Worm (Caenorhabditis elegans) whole organism, early embryonic: ENCODE measurements around the gene ocr-2.

Experiments used
- F13C5.2 ChIP-seq: sonication (generic microtip); optimal IDR thresholded peaks from 2 replicates; lab custom pipeline; 2017; ENCODE audit warnings: mild to moderate bottlenecking, missing genetic modification characterization, inconsistent platforms, missing compliant biosample characterization
- aly-1 ChIP-seq: sonication (generic microtip); optimal IDR thresholded peaks from 2 replicates; lab custom pipeline; 2016; ENCODE audit warnings: missing genetic modification characterization, missing compliant biosample characterization
- ama-1 ChIP-seq: fragments of 150-350 bp; optimal IDR thresholded peaks from 2 replicates; lab custom pipeline; 2014
- ceh-36 ChIP-seq: sonication (generic microtip); optimal IDR thresholded peaks from 2 replicates; lab custom pipeline; 2016; ENCODE audit warnings: missing genetic modification characterization, inconsistent platforms, missing compliant biosample characterization
- ets-7 ChIP-seq: sonication (generic microtip); optimal IDR thresholded peaks from 2 replicates; lab custom pipeline; 2016; ENCODE audit warnings: missing genotype, missing genetic modification characterization, missing compliant biosample characterization
- flt-1 ChIP-seq: fragments of 200-800 bp; sonication (Bioruptor generic); IDR thresholded peaks from 2 replicates; pipeline ENCODE4 v1.3.6; 2022; ENCODE audit warnings: missing genetic modification characterization, missing compliant biosample characterization
- hmg-4 ChIP-seq: fragments of 200-800 bp; sonication (Bioruptor generic); optimal IDR thresholded peaks from 2 replicates; lab custom pipeline; 2018; ENCODE audit warnings: mild to moderate bottlenecking, missing genetic modification characterization, missing compliant biosample characterization
- hnd-1 ChIP-seq: sonication (generic microtip); optimal IDR thresholded peaks from 2 replicates; lab custom pipeline; 2016; ENCODE audit warnings: missing genetic modification characterization, missing compliant biosample characterization
- pes-1 ChIP-seq: fragments of 200-800 bp; sonication (Bioruptor generic); IDR thresholded peaks from 2 replicates; pipeline ENCODE4 v1.3.6; 2022; ENCODE audit warnings: missing genetic modification reagents, missing genetic modification characterization, missing compliant biosample characterization
- scrt-1 ChIP-seq: fragments of 200-800 bp; sonication (Bioruptor generic); IDR thresholded peaks from 2 replicates; pipeline ENCODE4 v1.3.6; 2022; ENCODE audit warnings: missing genetic modification characterization, missing compliant biosample characterization
- sea-1 ChIP-seq: fragments of 200-800 bp; sonication (Bioruptor generic); conservative IDR thresholded peaks from 2 replicates; pipeline ENCODE4 v1.3.6; 2022; ENCODE audit warnings: missing genetic modification characterization, missing compliant biosample characterization
- tbx-11 ChIP-seq: fragments of 200-800 bp; sonication (Bioruptor generic); IDR thresholded peaks from 2 replicates; pipeline ENCODE4 v1.3.6; 2022; ENCODE audit warnings: missing genetic modification characterization, missing compliant biosample characterization
- tbx-37 ChIP-seq: fragments of 200-800 bp; sonication (Bioruptor generic); conservative IDR thresholded peaks from 2 replicates; pipeline ENCODE4 v1.3.6; 2022; ENCODE audit warnings: missing genetic modification reagents, missing genetic modification characterization, missing compliant biosample characterization
- tra-4 ChIP-seq: sonication (generic microtip); optimal IDR thresholded peaks from 2 replicates; lab custom pipeline; 2017; ENCODE audit warnings: missing genetic modification characterization, missing compliant biosample characterization

- no peak for TF ChIP-seq pes-1
- no peak for TF ChIP-seq tbx-37 (GFP tag; lab: Robert Waterston, UW)
- no peak for TF ChIP-seq hmg-4 (GFP tag; lab: Kevin White, UChicago)
- no peak for TF ChIP-seq aly-1
- TF ChIP-seq tbx-11: no peak
- no peak for TF ChIP-seq flt-1 (GFP tag; lab: Robert Waterston, UW)
- TF ChIP-seq scrt-1 (GFP tag; lab: Robert Waterston, UW): no peak
- no peak for TF ChIP-seq ama-1 (lab: Kevin White, UChicago)
- no peak for TF ChIP-seq sea-1 (GFP tag; lab: Robert Waterston, UW)
- no peak for TF ChIP-seq tra-4 (tag; lab: Kevin White, UChicago)
- no peak for TF ChIP-seq hnd-1
- no peak for TF ChIP-seq ets-7 (tag; lab: Kevin White, UChicago)
- no peak for TF ChIP-seq F13C5.2 (tag; lab: Kevin White, UChicago)
- TF ChIP-seq ceh-36 (tag; lab: Kevin White, UChicago): no peak
These were observed 18.8 kb downstream of the ocr-2 start, which contains the start of gene glrx-22 for ce11 chrIV:8201133-8201532.
